Worm (Caenorhabditis elegans): ENCODE data around the gene grl-3.
"Not testable (repeated sequence)": the region's sequence is repeated elsewhere in the genome, so short reads cannot be mapped to it uniquely, and the experiment has no call there.

Gene grl-3

DNA sequence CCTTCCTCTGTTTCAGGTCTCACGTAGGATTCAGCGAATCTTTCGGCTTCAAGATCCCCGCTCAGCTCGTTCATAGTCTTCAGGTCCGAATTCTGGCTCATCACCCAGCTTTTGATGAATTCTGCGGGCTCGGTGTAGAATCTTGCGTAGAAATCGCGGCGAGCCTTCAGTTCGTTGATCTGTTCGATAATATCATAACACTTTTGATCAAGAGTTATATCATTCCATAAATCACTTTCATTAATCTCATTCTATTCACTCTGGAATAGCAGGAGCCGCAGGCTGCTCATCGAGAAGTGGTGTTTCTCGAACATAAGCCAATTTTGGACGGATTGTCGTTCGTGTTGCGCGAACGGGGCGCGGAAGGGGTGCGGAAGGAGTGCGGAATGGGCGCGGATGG, 16.3 kb upstream of the grl-3 start, which contains the start of gene K03B8.4:
Gene K03B8.4, minus strand, starts transcription at position 101 of the 400 bp plus-strand sequence.
- not testable (repeated sequence) for TF ChIP-seq unc-120 (tag; optimal IDR thresholded peaks at IDR 0.05; ENCODE audit: poor library complexity, severe bottlenecking); ceh-83 (GFP tag; optimal IDR thresholded peaks at IDR 0.05); ceh-43 (GFP tag; optimal IDR thresholded peaks at IDR 0.05)

DNA sequence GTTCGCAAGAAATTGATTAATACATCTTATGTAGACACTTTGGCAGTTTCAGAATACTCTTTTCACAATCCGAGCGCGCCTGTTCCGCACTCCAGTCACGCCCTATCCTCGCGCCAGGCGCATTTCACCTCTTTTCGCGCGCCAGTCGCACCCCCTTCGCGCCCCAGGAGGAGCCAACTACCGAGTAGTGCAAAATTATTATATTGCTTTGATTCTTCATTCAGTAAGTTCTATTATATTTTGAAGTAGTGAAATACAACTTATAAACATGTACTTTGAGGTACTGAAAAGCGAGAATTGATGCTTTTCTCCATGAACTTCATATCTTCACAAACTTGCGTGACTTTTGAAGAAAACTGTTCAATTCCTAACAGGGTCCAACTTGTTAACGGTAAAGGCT, 15.2 kb upstream of the grl-3 start, which contains the start of gene nas-18:
Gene nas-18, plus strand, starts transcription at position 301 of the 400 bp plus-strand sequence.
- not testable (repeated sequence) for TF ChIP-seq zip-8 (tag; optimal IDR thresholded peaks at IDR 0.05); cnd-1 (tag; optimal IDR thresholded peaks at IDR 0.05); sem-2 (GFP tag; optimal IDR thresholded peaks at IDR 0.05)

DNA sequence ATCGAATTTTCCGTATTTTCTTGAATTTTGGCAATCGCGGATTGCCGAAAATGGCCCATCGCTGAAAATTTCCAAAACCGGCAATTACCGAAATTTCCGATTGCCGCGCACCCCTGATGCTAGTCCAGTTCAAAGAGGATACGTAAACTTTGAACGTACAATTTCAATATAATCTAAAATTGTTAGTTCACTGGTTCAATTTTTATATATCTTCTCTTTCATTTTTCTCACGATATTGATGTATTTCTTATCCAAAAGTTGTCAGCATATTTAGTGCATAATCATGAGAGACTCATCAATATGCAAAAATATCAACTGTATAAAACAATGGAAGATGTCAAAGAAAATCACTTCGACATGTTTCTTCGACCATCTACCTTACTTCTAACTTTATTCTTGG, 12.7 kb upstream of the grl-3 start, which contains the start of gene nas-17:
Gene nas-17, plus strand, starts transcription at position 301 of the 400 bp plus-strand sequence.
- no peak for TF ChIP-seq mab-5 (tag; optimal IDR thresholded peaks at IDR 0.05)

DNA sequence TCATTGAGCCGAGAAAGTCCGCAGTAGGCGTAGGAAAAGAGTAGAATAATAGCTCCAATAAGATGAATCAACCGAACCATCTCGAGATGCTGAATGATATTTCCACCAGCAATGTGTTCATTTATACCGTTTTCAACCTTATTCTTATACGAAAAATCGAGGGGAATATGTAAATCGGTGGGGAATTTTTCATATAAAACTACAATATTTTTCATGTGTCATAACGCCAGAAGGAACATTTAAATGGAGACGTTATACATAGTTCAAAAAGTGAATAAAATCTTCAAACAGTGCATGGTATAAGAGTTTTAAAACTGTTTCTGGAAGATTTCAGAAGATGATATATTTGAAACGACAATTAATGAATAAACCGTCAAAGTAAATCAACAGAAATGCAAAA, 8.7 kb upstream of the grl-3 start, which contains the start of gene nas-19:
Gene nas-19, minus strand, starts transcription at position 101 of the 400 bp plus-strand sequence.
- TF ChIP-seq flh-1 (GFP tag; optimal IDR thresholded peaks at IDR 0.05), result no peak
- TF ChIP-seq ces-1 (GFP tag; optimal IDR thresholded peaks at IDR 0.05), result no peak
- TF ChIP-seq mep-1 (tag; optimal IDR thresholded peaks at IDR 0.05), result no peak
- TF ChIP-seq blmp-1 (tag; optimal IDR thresholded peaks at IDR 0.05), result no peak
- no peak for TF ChIP-seq lin-32 (GFP tag; optimal IDR thresholded peaks at IDR 0.05)
- no peak for TF ChIP-seq zip-8 (tag; optimal IDR thresholded peaks at IDR 0.05)

DNA sequence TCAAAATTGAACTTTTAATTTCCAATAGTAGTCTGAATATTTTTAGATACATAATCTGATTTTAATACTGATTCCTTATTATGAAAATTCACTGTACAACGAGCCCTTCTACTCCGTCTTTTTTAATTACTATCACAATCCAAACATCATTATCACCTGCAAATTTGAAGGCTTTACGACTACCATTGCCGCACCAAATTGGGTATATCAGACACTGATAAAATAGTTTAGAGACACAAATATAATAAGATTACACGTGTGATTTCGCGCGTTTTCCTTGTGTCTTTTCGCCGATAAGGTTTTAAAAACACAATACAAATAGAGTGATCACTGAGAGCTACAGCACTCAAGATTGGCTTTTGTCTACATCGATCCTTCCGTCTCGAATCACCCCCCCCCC, 8.3 kb upstream of the grl-3 start:
- TF ChIP-seq hlh-1 (tag; optimal IDR thresholded peaks at IDR 0.05) (no peak), bed-3 (GFP tag; optimal IDR thresholded peaks at IDR 0.05) (no peak)

DNA sequence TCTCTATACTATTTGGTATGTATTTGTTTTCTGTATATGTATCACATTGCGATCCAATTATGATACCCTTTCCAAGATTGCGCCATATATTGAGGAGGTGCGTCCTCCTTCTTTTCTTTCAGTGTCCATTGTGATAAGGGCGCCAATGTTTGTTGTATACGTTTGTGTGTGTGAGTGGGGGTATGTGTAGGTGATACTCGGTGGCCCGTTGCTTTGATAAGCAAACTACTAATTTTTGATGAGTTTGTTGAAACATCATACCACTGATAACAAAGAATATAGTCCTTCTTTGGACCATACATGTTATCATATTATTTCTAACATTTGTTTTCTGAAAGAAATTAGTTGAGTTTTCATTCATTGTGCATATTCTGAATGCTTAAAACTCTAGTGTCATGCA, 7.6 kb upstream of the grl-3 start:
- TF ChIP-seq blmp-1 (tag; optimal IDR thresholded peaks at IDR 0.05), result no peak
- no peak for TF ChIP-seq hlh-1 (tag; optimal IDR thresholded peaks at IDR 0.05)
- no peak for TF ChIP-seq ceh-83 (GFP tag; optimal IDR thresholded peaks at IDR 0.05)
- no peak for TF ChIP-seq flh-1 (GFP tag; optimal IDR thresholded peaks at IDR 0.05)
- TF ChIP-seq elt-3 (tag; optimal IDR thresholded peaks at IDR 0.05), result no peak
- TF ChIP-seq unc-120 (tag; optimal IDR thresholded peaks at IDR 0.05; ENCODE audit: poor library complexity, severe bottlenecking), result no peak
- no peak for TF ChIP-seq unc-62 (GFP tag; optimal IDR thresholded peaks at IDR 0.05)
- no peak for TF ChIP-seq ham-2 (GFP tag; optimal IDR thresholded peaks at IDR 0.05)
- TF ChIP-seq ces-1 (GFP tag; optimal IDR thresholded peaks at IDR 0.05), result no peak
- no peak for TF ChIP-seq elt-1 (tag; optimal IDR thresholded peaks at IDR 0.05; ENCODE audit: borderline replicate concordance, insufficient read depth)
- no peak for TF ChIP-seq lin-13 (tag; optimal IDR thresholded peaks at IDR 0.05)
- no peak for TF ChIP-seq zip-8 (tag; optimal IDR thresholded peaks at IDR 0.05)

DNA sequence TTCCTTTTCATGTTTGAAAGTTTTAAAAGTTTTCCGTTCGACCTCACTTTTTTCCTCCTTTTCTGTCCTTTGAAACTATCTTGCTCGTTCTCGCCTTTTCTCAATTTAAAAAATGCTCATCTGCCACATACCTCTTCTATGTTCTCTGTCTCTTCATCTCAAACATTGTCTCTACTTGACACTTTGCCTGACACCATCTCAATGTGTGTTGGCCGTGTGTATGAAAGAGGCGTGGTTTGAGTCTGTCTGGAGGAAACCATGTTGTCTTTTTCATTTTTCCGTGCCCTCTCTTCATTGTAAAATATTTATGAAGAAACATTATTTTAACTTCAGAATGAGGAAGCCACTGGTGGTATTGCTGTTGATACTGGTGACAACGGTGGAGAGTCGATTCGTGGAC, 4.1 kb upstream of the grl-3 start, which contains the start of gene K03B8.6:
Gene K03B8.6, plus strand, starts transcription at position 334 of the 400 bp plus-strand sequence.
- TF ChIP-seq elt-1 (tag; optimal IDR thresholded peaks at IDR 0.05; ENCODE audit: borderline replicate concordance, insufficient read depth) (no peak), snpc-4 (tag; optimal IDR thresholded peaks at IDR 0.05) (no peak), mep-1 (tag; optimal IDR thresholded peaks at IDR 0.05) (no peak), ces-1 (GFP tag; optimal IDR thresholded peaks at IDR 0.05) (no peak), drap-1 (GFP tag; optimal IDR thresholded peaks at IDR 0.05) (no peak), mls-2 (tag; optimal IDR thresholded peaks at IDR 0.05) (no peak), M03D4.4 (tag; optimal IDR thresholded peaks at IDR 0.05) (no peak), lin-13 (tag; optimal IDR thresholded peaks at IDR 0.05) (no peak), unc-120 (tag; optimal IDR thresholded peaks at IDR 0.05; ENCODE audit: poor library complexity, severe bottlenecking) (no peak), nhr-76 (tag; optimal IDR thresholded peaks at IDR 0.05) (no peak), nhr-12 (tag; optimal IDR thresholded peaks at IDR 0.05) (no peak), ceh-83 (GFP tag; optimal IDR thresholded peaks at IDR 0.05) (no peak), ham-2 (GFP tag; optimal IDR thresholded peaks at IDR 0.05) (no peak), cnd-1 (tag; optimal IDR thresholded peaks at IDR 0.05) (no peak), nhr-237 (tag; optimal IDR thresholded peaks at IDR 0.05) (no peak)
